Fruit fly (Drosophila melanogaster): ENCODE data around the gene moi.
A peak's percentile ranks its signal among the peaks of the same experiment; 100 is the strongest.

Gene moi

dm6 chr3R:18295262-18295944 is 40.1 kb downstream of the moi start (continued):
- TF ChIP-seq cato (GFP tag; optimal IDR thresholded peaks at IDR 0.05; ENCODE audit: borderline replicate concordance) (no peak), CG2712 (tag; optimal IDR thresholded peaks at IDR 0.05) (peak; percentile 21), amos (GFP tag; IDR thresholded peaks at IDR 0.05; ENCODE audit: partially characterized antibody) (no peak), CG30403 (GFP tag; optimal IDR thresholded peaks at IDR 0.05) (peak; percentile 22), CG16813 (GFP tag; IDR thresholded peaks at IDR 0.05; ENCODE audit: partially characterized antibody) (peak; percentile 50; the same call in 2 of the 3 replicates), CG15601 (tag; optimal IDR thresholded peaks at IDR 0.05) (no peak), CG13287 (GFP tag; IDR thresholded peaks at IDR 0.05; ENCODE audit: partially characterized antibody) (peak; percentile 8; the same call in 1 of the 2 replicates), Hr51 (GFP tag; optimal IDR thresholded peaks at IDR 0.05) (peak in 1 of 2 experiments; percentile 63), vvl (GFP tag; IDR thresholded peaks at IDR 0.05) (no peak), inv (GFP tag; IDR thresholded peaks at IDR 0.05; ENCODE audit: partially characterized antibody) (peak; percentile 9; the same call in 1 of the 2 replicates), Hsf (GFP tag; optimal IDR thresholded peaks at IDR 0.05) (peak; percentile 5), gcm (GFP tag; optimal IDR thresholded peaks at IDR 0.05) (no peak), lab (GFP tag; optimal IDR thresholded peaks at IDR 0.05) (peak; percentile 26), CG8359 (GFP tag; optimal IDR thresholded peaks at IDR 0.05; ENCODE audit: borderline replicate concordance) (no peak), CG15011 (GFP tag; optimal IDR thresholded peaks at IDR 0.05) (no peak), CG2678 (tag; optimal IDR thresholded peaks at IDR 0.05) (peak; percentile 28), stc (GFP tag; IDR thresholded peaks at IDR 0.05) (no peak), CG7839 (tag; optimal IDR thresholded peaks at IDR 0.05) (peak; percentile 24), CG12391 (tag; optimal IDR thresholded peaks at IDR 0.05) (peak; percentile 9), hb (GFP tag; IDR thresholded peaks at IDR 0.05; ENCODE audit: partially characterized antibody) (peak; percentile 58; the same call in 1 of the 3 replicates), wdn (GFP tag; IDR thresholded peaks at IDR 0.05) (no peak), Dbx (GFP tag; IDR thresholded peaks at IDR 0.05) (no peak), CG10267 (tag; optimal IDR thresholded peaks at IDR 0.05) (peak; percentile 8), prd (optimal IDR thresholded peaks at IDR 0.05) (no peak), prd (GFP tag; IDR thresholded peaks at IDR 0.05) (no peak), maf-S (GFP tag; optimal IDR thresholded peaks at IDR 0.05) (no peak), Drgx (GFP tag; IDR thresholded peaks at IDR 0.05) (0 out of 2 replicates have a peak, but pooled peaks have one; percentile 20), CG4282 (GFP tag; optimal IDR thresholded peaks at IDR 0.05) (no peak), Fer2 (tag; optimal IDR thresholded peaks at IDR 0.05) (no peak), CG12659 (GFP tag; optimal IDR thresholded peaks at IDR 0.05) (peak; percentile 14), nerfin-2 (GFP tag; IDR thresholded peaks at IDR 0.05; ENCODE audit: partially characterized antibody) (peak; percentile 67), CoRest (tag; optimal IDR thresholded peaks at IDR 0.05) (peak; percentile 46), chm (GFP tag; IDR thresholded peaks at IDR 0.05) (no peak), Vsx1 (GFP tag; optimal IDR thresholded peaks at IDR 0.05) (no peak), Deaf1 (tag; optimal IDR thresholded peaks at IDR 0.05) (peak; percentile 11)

- TF ChIP-seq CG17385 (GFP tag; optimal IDR thresholded peaks at IDR 0.05) (peak; percentile 18), Rfx (GFP tag; IDR thresholded peaks at IDR 0.05) (peak; percentile 30; the same call in 1 of the 2 replicates), Gsc (GFP tag; IDR thresholded peaks at IDR 0.05) (no peak), CG2678 (tag; optimal IDR thresholded peaks at IDR 0.05) (peak; percentile 29), schlank (tag; optimal IDR thresholded peaks at IDR 0.05) (peak; percentile 68), Hr51 (GFP tag; optimal IDR thresholded peaks at IDR 0.05) (peak in 1 of 2 experiments; percentile 27), CG34422 (GFP tag; IDR thresholded peaks at IDR 0.05) (no peak), Med (GFP tag) (peak; percentile 78), tll (GFP tag; optimal IDR thresholded peaks at IDR 0.05) (no peak), CG2120 (GFP tag; optimal IDR thresholded peaks at IDR 0.05) (peak; percentile 47), Hr39 (optimal IDR thresholded peaks at IDR 0.05) (no peak), CG6175 (GFP tag; IDR thresholded peaks at IDR 0.05) (no peak), Meics (GFP tag; optimal IDR thresholded peaks at IDR 0.05) (peak; percentile 33), pho (GFP tag; optimal IDR thresholded peaks at IDR 0.05) (peak; percentile 14), CG15514 (GFP tag; optimal IDR thresholded peaks at IDR 0.05) (peak; percentile 51), ttk (GFP tag; IDR thresholded peaks at IDR 0.05) (no peak)
Measured at dm6 chr3R:18296084-18296483, 40.8 kb downstream of the moi start.

Data from whole organism, embryonic.